Worm (Caenorhabditis elegans) whole organism, L1 larva: Measurements from ENCODE around the gene C39D10.2.

ENCODE experiments used
- C04F5.9 ChIP-seq: sonication (generic microtip); optimal IDR thresholded peaks from 2 replicates; lab custom pipeline; 2016; ENCODE audit warnings: missing genetic modification characterization, missing compliant biosample characterization
- Y116A8C.19 ChIP-seq: sonication (generic microtip); optimal IDR thresholded peaks from 2 replicates; lab custom pipeline; 2016; ENCODE audit warnings: missing compliant biosample characterization, missing genetic modification characterization, borderline replicate concordance
- aha-1 ChIP-seq: fragments of 150-350 bp; optimal IDR thresholded peaks from 2 replicates; lab custom pipeline; 2014; ENCODE audit warnings: missing biosample characterization, missing genetic modification characterization
- ama-1 ChIP-seq: fragments of 150-350 bp; optimal IDR thresholded peaks from 2 replicates; lab custom pipeline; 2014
- blmp-1 ChIP-seq: fragments of 150-350 bp; optimal IDR thresholded peaks from 2 replicates; lab custom pipeline; 2014; ENCODE audit warnings: missing biosample characterization, missing genetic modification characterization
- ceh-63 ChIP-seq: fragments of 200-800 bp; sonication (Bioruptor generic); optimal IDR thresholded peaks from 2 replicates; lab custom pipeline; 2018; ENCODE audit warnings: mild to moderate bottlenecking, missing genetic modification characterization, missing compliant biosample characterization
- ceh-82 ChIP-seq, 3 experiments: fragments of 150-350 bp in 1 of 3; sonication (generic microtip) in 2 of 3; optimal IDR thresholded peaks; 2 replicates each; lab custom pipeline; 2014 to 2017; ENCODE audit warnings: missing biosample characterization in 3 of 3, missing genetic modification characterization in 3 of 3
- ceh-88 ChIP-seq: fragments of 200-800 bp; sonication (Bioruptor generic); IDR thresholded peaks from 2 replicates; pipeline ENCODE4 v1.3.6; 2022; ENCODE audit warnings: missing genetic modification characterization, missing compliant biosample characterization
- dsc-1 ChIP-seq: sonication (generic microtip); optimal IDR thresholded peaks from 2 replicates; lab custom pipeline; 2016; ENCODE audit warnings: mild to moderate bottlenecking, missing genetic modification characterization, missing compliant biosample characterization
- efl-1 ChIP-seq, 4 experiments: fragments of 150-350 bp; optimal IDR thresholded peaks in 3 of 4; peaks in 1 of 4; 1 replicate in 1 of 4; 2 replicates in 3 of 4; lab custom pipeline; 2014; ENCODE audit warnings: missing biosample characterization in 2 of 4, missing genetic modification characterization in 2 of 4, missing genetic modification reagents in 2 of 4
- efl-3 ChIP-seq: fragments of 200-800 bp; sonication (Bioruptor generic); optimal IDR thresholded peaks from 2 replicates; lab custom pipeline; 2018; ENCODE audit warnings: mild to moderate bottlenecking, missing genetic modification characterization, missing compliant biosample characterization
- egl-13 ChIP-seq: sonication (generic microtip); optimal IDR thresholded peaks from 2 replicates; lab custom pipeline; 2016; ENCODE audit warnings: missing genotype, missing genetic modification reagents, missing genetic modification characterization, missing compliant biosample characterization
- egl-27 ChIP-seq, 2 experiments: fragments of 150-350 bp in 1 of 2; sonication (generic microtip); optimal IDR thresholded peaks; 3 replicates each; lab custom pipeline; 2017 to 2018; ENCODE audit warnings: missing biosample characterization in 2 of 2, missing genetic modification characterization in 2 of 2, missing genetic modification reagents in 2 of 2
- elt-2 ChIP-seq: sonication (generic microtip); optimal IDR thresholded peaks from 2 replicates; lab custom pipeline; 2016; ENCODE audit warnings: missing genetic modification characterization, mild to moderate bottlenecking, inconsistent platforms, missing compliant biosample characterization, missing genetic modification reagents
- elt-3 ChIP-seq, 6 experiments: fragments of 150-350 bp in 1 of 6; sonication (generic microtip); optimal IDR thresholded peaks; 2 replicates each; lab custom pipeline; 2017 to 2018; ENCODE audit warnings: missing biosample characterization in 6 of 6, missing genetic modification characterization in 6 of 6, inconsistent platforms in 1 of 6
- fkh-10 ChIP-seq: sonication (generic microtip); optimal IDR thresholded peaks from 2 replicates; lab custom pipeline; 2017; ENCODE audit warnings: missing biosample characterization, missing genetic modification reagents, missing genetic modification characterization
- fkh-8 ChIP-seq: sonication (generic microtip); optimal IDR thresholded peaks from 2 replicates; lab custom pipeline; 2016; ENCODE audit warnings: mild to moderate bottlenecking, missing genetic modification characterization, missing compliant biosample characterization
- fos-1 ChIP-seq: fragments of 150-350 bp; optimal IDR thresholded peaks from 2 replicates; lab custom pipeline; 2014; ENCODE audit warnings: missing biosample characterization, missing genetic modification characterization
- grh-1 ChIP-seq: fragments of 200-800 bp; sonication (Bioruptor generic); IDR thresholded peaks from 2 replicates; pipeline ENCODE4 v1.3.6; 2022; ENCODE audit warnings: missing genetic modification reagents, missing genetic modification characterization, missing compliant biosample characterization
- hpl-2 ChIP-seq: fragments of 150-350 bp; optimal IDR thresholded peaks from 2 replicates; lab custom pipeline; 2014; ENCODE audit warnings: missing biosample characterization, missing genetic modification reagents, missing genetic modification characterization
- isw-1 ChIP-seq: fragments of 200-800 bp; sonication (Bioruptor generic); IDR thresholded peaks from 2 replicates; pipeline ENCODE4 v1.3.6; 2022; ENCODE audit warnings: missing genetic modification characterization, missing compliant biosample characterization
- jun-1 ChIP-seq: fragments of 150-350 bp; optimal IDR thresholded peaks from 2 replicates; lab custom pipeline; 2014; ENCODE audit warnings: missing biosample characterization, missing genetic modification reagents, missing genetic modification characterization
- lin-14 ChIP-seq: fragments of 200-800 bp; sonication (Bioruptor generic); optimal IDR thresholded peaks from 2 replicates; lab custom pipeline; 2018; ENCODE audit warnings: mild to moderate bottlenecking, missing genetic modification characterization, moderate library complexity, missing compliant biosample characterization
- lin-15B ChIP-seq: fragments of 150-350 bp; sonication (generic microtip); optimal IDR thresholded peaks from 3 replicates; lab custom pipeline; 2014; ENCODE audit warnings: missing biosample characterization, missing genetic modification characterization
- lin-35 ChIP-seq, 2 experiments: fragments of 150-350 bp; optimal IDR thresholded peaks; 2 replicates each; lab custom pipeline; 2014; ENCODE audit warnings: missing biosample characterization in 2 of 2, missing genetic modification characterization in 2 of 2, missing genetic modification reagents in 2 of 2
- lin-39 ChIP-seq: fragments of 150-350 bp; optimal IDR thresholded peaks from 2 replicates; lab custom pipeline; 2014; ENCODE audit warnings: missing biosample characterization, missing genetic modification reagents, missing genetic modification characterization
- lir-3 ChIP-seq: sonication (generic microtip); optimal IDR thresholded peaks from 2 replicates; lab custom pipeline; 2016; ENCODE audit warnings: mild to moderate bottlenecking, missing genetic modification characterization, moderate library complexity, missing compliant biosample characterization; ENCODE audit not compliant: poor library complexity
- mdl-1 ChIP-seq, 2 experiments: fragments of 150-350 bp; optimal IDR thresholded peaks; 2 replicates each; lab custom pipeline; 2014 to 2017; ENCODE audit warnings: missing biosample characterization in 2 of 2, missing genetic modification characterization in 2 of 2, inconsistent platforms in 1 of 2
- nhr-19 ChIP-seq: fragments of 200-800 bp; sonication (Bioruptor generic); conservative IDR thresholded peaks from 2 replicates; pipeline ENCODE4 v1.3.6; 2022; ENCODE audit warnings: missing genetic modification characterization, missing compliant biosample characterization
- nhr-20 ChIP-seq: sonication (generic microtip); optimal IDR thresholded peaks from 2 replicates; lab custom pipeline; 2016; ENCODE audit warnings: mild to moderate bottlenecking, missing genetic modification characterization, missing compliant biosample characterization
- nhr-47 ChIP-seq: sonication (generic microtip); optimal IDR thresholded peaks from 2 replicates; lab custom pipeline; 2016; ENCODE audit warnings: mild to moderate bottlenecking, missing genetic modification characterization, moderate library complexity, missing compliant biosample characterization
- nhr-71 ChIP-seq: sonication (generic microtip); optimal IDR thresholded peaks from 2 replicates; lab custom pipeline; 2016; ENCODE audit warnings: mild to moderate bottlenecking, missing genetic modification characterization, moderate library complexity, missing compliant biosample characterization
- nhr-76 ChIP-seq: sonication (generic microtip); optimal IDR thresholded peaks from 2 replicates; lab custom pipeline; 2017; ENCODE audit warnings: missing biosample characterization, missing genetic modification characterization
- nhr-85 ChIP-seq: sonication (generic microtip); peaks from one replicate; lab custom pipeline; 2016; ENCODE audit warnings: missing genetic modification characterization, inconsistent platforms, missing compliant biosample characterization
- pag-3 ChIP-seq: sonication (generic microtip); optimal IDR thresholded peaks from 2 replicates; lab custom pipeline; 2017; ENCODE audit warnings: missing genetic modification characterization, mild to moderate bottlenecking, missing compliant biosample characterization, antibody characterized with exemption, borderline replicate concordance; ENCODE audit not compliant: insufficient read depth
- pax-3 ChIP-seq: fragments of 200-800 bp; sonication (Bioruptor generic); optimal IDR thresholded peaks from 2 replicates; lab custom pipeline; 2018; ENCODE audit warnings: mild to moderate bottlenecking, missing genetic modification characterization, moderate library complexity, missing compliant biosample characterization
- snpc-4 ChIP-seq: fragments of 150-350 bp; optimal IDR thresholded peaks from 2 replicates; lab custom pipeline; 2014; ENCODE audit warnings: missing biosample characterization, missing genetic modification characterization
- sox-4 ChIP-seq: sonication (generic microtip); optimal IDR thresholded peaks from 2 replicates; lab custom pipeline; 2016; ENCODE audit warnings: missing genetic modification characterization, missing compliant biosample characterization
- tlp-1 ChIP-seq: fragments of 150-350 bp; optimal IDR thresholded peaks from 2 replicates; lab custom pipeline; 2014; ENCODE audit warnings: missing biosample characterization, missing genetic modification characterization
- unc-86 ChIP-seq: sonication (generic microtip); optimal IDR thresholded peaks from 2 replicates; lab custom pipeline; 2016; ENCODE audit warnings: missing genetic modification characterization, missing compliant biosample characterization
- unc-98 ChIP-seq: fragments of 200-800 bp; sonication (Bioruptor generic); IDR thresholded peaks from 2 replicates; pipeline ENCODE4 v1.3.6; 2022; ENCODE audit warnings: missing genetic modification characterization, missing compliant biosample characterization
- zag-1 ChIP-seq: fragments of 150-350 bp; optimal IDR thresholded peaks from 2 replicates; lab custom pipeline; 2014; ENCODE audit warnings: missing biosample characterization, missing genetic modification characterization
- ztf-11 ChIP-seq, 2 experiments: sonication (generic microtip); optimal IDR thresholded peaks; 2 replicates each; lab custom pipeline; 2016 to 2017; ENCODE audit warnings: missing genetic modification characterization in 2 of 2, missing biosample characterization in 1 of 2, missing compliant biosample characterization in 1 of 2
- ztf-4 ChIP-seq: fragments of 150-350 bp; optimal IDR thresholded peaks from 2 replicates; lab custom pipeline; 2014; ENCODE audit warnings: missing biosample characterization, missing genetic modification characterization

Gene C39D10.2

DNA sequence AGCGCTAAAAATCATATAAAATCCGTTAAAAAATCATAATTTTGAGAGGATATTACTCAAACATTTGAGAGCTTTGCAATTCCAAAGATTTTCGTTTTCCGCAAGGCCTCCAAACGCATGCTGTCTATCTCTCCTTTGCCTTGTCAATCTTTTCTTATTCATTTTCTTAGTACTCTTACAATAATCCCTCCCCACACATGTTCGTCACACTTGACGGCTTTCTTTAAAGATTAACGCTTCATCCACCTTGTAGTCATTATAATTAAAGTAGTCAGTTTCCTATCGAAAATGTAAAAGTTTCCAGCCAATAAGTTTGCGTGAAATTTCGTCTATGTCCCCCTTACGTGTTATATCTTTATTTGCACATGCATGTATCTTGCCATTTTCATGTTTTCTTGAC lies 11.2 kb downstream of the C39D10.2 start:
- TF ChIP-seq fkh-8 (tag; lab: Kevin White, UChicago): peak; percentile 56
- no peak for TF ChIP-seq fkh-10 (GFP tag; lab: Kevin White, UChicago)
- no peak for TF ChIP-seq nhr-47 (tag; lab: Kevin White, UChicago)
- no peak for TF ChIP-seq nhr-19 (GFP tag; lab: Robert Waterston, UW)
- TF ChIP-seq pag-3: no peak
- TF ChIP-seq ceh-82 (tag; optimal IDR thresholded peaks at IDR 0.05; lab: Kevin White, UChicago): no peak
- TF ChIP-seq snpc-4 (tag; lab: Kevin White, UChicago): no peak
- TF ChIP-seq lir-3 (tag; lab: Kevin White, UChicago): no peak
- TF ChIP-seq Y116A8C.19 (tag; lab: Kevin White, UChicago): no peak
- TF ChIP-seq dsc-1 (tag; lab: Kevin White, UChicago): peak; percentile 86
- no peak for TF ChIP-seq isw-1 (GFP tag; lab: Robert Waterston, UW)
- no peak for TF ChIP-seq C04F5.9 (tag; lab: Kevin White, UChicago)
- TF ChIP-seq egl-27 (tag; optimal IDR thresholded peaks at IDR 0.05; lab: Kevin White, UChicago): no peak
- no peak for TF ChIP-seq ama-1 (lab: Kevin White, UChicago)
- no peak for TF ChIP-seq elt-3 (tag; optimal IDR thresholded peaks at IDR 0.05; lab: Kevin White, UChicago)
- no peak for TF ChIP-seq ztf-4 (tag; lab: Kevin White, UChicago)
- TF ChIP-seq lin-14 (GFP tag; lab: Kevin White, UChicago): peak; percentile 15
- TF ChIP-seq nhr-85 (tag; lab: Kevin White, UChicago): no peak
- TF ChIP-seq nhr-71 (tag; lab: Kevin White, UChicago): peak; percentile 17
- no peak for TF ChIP-seq efl-1 (optimal IDR thresholded peaks at IDR 0.05; lab: Kevin White, UChicago)
- TF ChIP-seq efl-1 (GFP tag; optimal IDR thresholded peaks at IDR 0.05 in 1 of 2; lab: Kevin White, UChicago): no peak
- no peak for TF ChIP-seq grh-1
- no peak for TF ChIP-seq unc-98 (GFP tag; lab: Robert Waterston, UW)
- TF ChIP-seq fos-1 (tag; lab: Kevin White, UChicago): no peak
- no peak for TF ChIP-seq tlp-1 (tag; lab: Kevin White, UChicago)
- no peak for TF ChIP-seq jun-1 (tag; lab: Kevin White, UChicago)
- TF ChIP-seq ceh-88: no peak
- TF ChIP-seq lin-39 (tag; lab: Kevin White, UChicago): no peak
- TF ChIP-seq ceh-63 (GFP tag; lab: Kevin White, UChicago): no peak
- TF ChIP-seq pax-3 (tag; lab: Kevin White, UChicago): no peak
- TF ChIP-seq mdl-1 (tag; optimal IDR thresholded peaks at IDR 0.05; lab: Kevin White, UChicago): no peak
- TF ChIP-seq unc-86 (tag; lab: Kevin White, UChicago): no peak
- no peak for TF ChIP-seq nhr-76 (tag; lab: Kevin White, UChicago)
- TF ChIP-seq hpl-2 (GFP tag; lab: Kevin White, UChicago): no peak
- TF ChIP-seq nhr-20 (tag; lab: Kevin White, UChicago): no peak
- peak; percentile 9 for TF ChIP-seq egl-13 (tag; lab: Kevin White, UChicago)
- TF ChIP-seq blmp-1 (tag; lab: Kevin White, UChicago): no peak
- TF ChIP-seq, all 84 proteins: peak for 5

DNA sequence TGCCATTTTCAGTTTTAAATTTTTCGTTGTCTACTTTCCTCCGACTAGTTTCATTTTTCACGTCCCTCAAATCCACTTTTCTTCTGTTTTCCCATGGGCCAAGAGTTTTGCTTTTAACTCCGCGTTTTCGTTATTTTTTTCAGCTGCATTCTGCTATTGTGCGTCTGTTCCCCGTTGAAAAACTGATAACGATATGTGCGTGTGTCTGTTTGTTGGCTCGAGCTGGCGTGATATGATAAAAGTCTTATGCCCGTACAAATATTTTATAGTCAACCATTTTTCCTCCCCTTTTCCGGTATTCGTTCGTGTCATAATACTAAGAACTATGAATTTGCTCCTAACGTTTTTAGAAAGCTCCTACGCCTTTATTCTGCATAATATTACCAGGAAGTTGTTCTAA lies 12.8 kb downstream of the C39D10.2 start:
- TF ChIP-seq efl-3 (GFP tag; lab: Kevin White, UChicago): no peak
- TF ChIP-seq zag-1: no peak
- no peak for TF ChIP-seq ztf-11 (tag; optimal IDR thresholded peaks at IDR 0.05; lab: Kevin White, UChicago)
- no peak for TF ChIP-seq lin-15B
- TF ChIP-seq efl-1 (optimal IDR thresholded peaks at IDR 0.05; lab: Kevin White, UChicago): no peak
- no peak for TF ChIP-seq efl-1 (GFP tag; optimal IDR thresholded peaks at IDR 0.05 in 1 of 2; lab: Kevin White, UChicago)
- no peak for TF ChIP-seq grh-1
- TF ChIP-seq aha-1 (tag; lab: Kevin White, UChicago): no peak
- TF ChIP-seq elt-2 (tag; lab: Kevin White, UChicago): peak; percentile 49
- no peak for TF ChIP-seq unc-98 (GFP tag; lab: Robert Waterston, UW)
- TF ChIP-seq pag-3: no peak
- TF ChIP-seq sox-4 (tag; lab: Kevin White, UChicago): no peak
- TF ChIP-seq tlp-1 (tag; lab: Kevin White, UChicago): no peak
- TF ChIP-seq lin-35 (GFP tag; optimal IDR thresholded peaks at IDR 0.05; lab: Kevin White, UChicago): peak in 1 of 2 experiments; percentile 5
